Fruit fly (Drosophila melanogaster): ENCODE measurements around the gene Glyat.
A peak's percentile ranks its signal among the peaks of the same experiment; 100 is the strongest.

- TF ChIP-seq CG11294 (GFP tag; IDR thresholded peaks at IDR 0.05) = no peak
- TF ChIP-seq CG10631 (GFP tag; optimal IDR thresholded peaks at IDR 0.05) = no peak
- TF ChIP-seq Hr39 (GFP tag; optimal IDR thresholded peaks at IDR 0.05) = no peak
- TF ChIP-seq fd85E (GFP tag; optimal IDR thresholded peaks at IDR 0.05) = no peak
- TF ChIP-seq Sox102F (GFP tag; optimal IDR thresholded peaks at IDR 0.05) = no peak
- TF ChIP-seq CG6276 (GFP tag; optimal IDR thresholded peaks at IDR 0.05) = no peak
- TF ChIP-seq dsx (GFP tag; optimal IDR thresholded peaks at IDR 0.05; ENCODE audit: poor library complexity, severe bottlenecking) = peak; percentile 46
- no peak for TF ChIP-seq CG16779 (tag; optimal IDR thresholded peaks at IDR 0.05)
- no peak for TF ChIP-seq CG8632 (GFP tag; optimal IDR thresholded peaks at IDR 0.05)
- no peak for TF ChIP-seq CG10669 (GFP tag; optimal IDR thresholded peaks at IDR 0.05)
- no peak for TF ChIP-seq topi (GFP tag; optimal IDR thresholded peaks at IDR 0.05)
- no peak for TF ChIP-seq CG4318 (GFP tag; optimal IDR thresholded peaks at IDR 0.05)
These were observed 26.2 kb downstream of the Glyat start, which contains the start of gene Snoo for dm6 chr2L:7984059-7984800.

Data from whole organism, prepupa.